Fruit fly (Drosophila melanogaster) whole organism, prepupa: ENCODE measurements around the gene amos.
A peak's percentile ranks its signal among the peaks of the same experiment; 100 is the strongest.

Experiments used
- Blimp-1 ChIP-seq: fragments of 200-800 bp; sonication (Bioruptor generic); optimal IDR thresholded peaks from 3 replicates; lab custom pipeline; 2017; ENCODE audit warnings: missing biosample characterization, missing genetic modification characterization, mild to moderate bottlenecking, moderate library complexity, missing genetic modification reagents
- CG10631 ChIP-seq: fragments of 200-800 bp; sonication (Bioruptor generic); optimal IDR thresholded peaks from 2 replicates; lab custom pipeline; 2016; ENCODE audit warnings: missing biosample characterization, missing genetic modification characterization
- CG11294 ChIP-seq: fragments of 200-800 bp; sonication (Bioruptor generic); IDR thresholded peaks from 2 replicates; pipeline ENCODE4 v1.3.6; 2022; ENCODE audit warnings: missing biosample characterization, missing genetic modification characterization
- CG11762 ChIP-seq: fragments of 200-800 bp; sonication (Bioruptor generic); optimal IDR thresholded peaks from 3 replicates; lab custom pipeline; 2016; ENCODE audit warnings: missing biosample characterization, missing genetic modification characterization; ENCODE audit not compliant: insufficient read depth
- CG1621 ChIP-seq: fragments of 200-800 bp; sonication (Bioruptor generic); optimal IDR thresholded peaks from 3 replicates; lab custom pipeline; 2018; ENCODE audit warnings: missing biosample characterization, mild to moderate bottlenecking, missing genetic modification characterization
- CG3032 ChIP-seq: fragments of 200-800 bp; optimal IDR thresholded peaks from 2 replicates; lab custom pipeline; 2019; ENCODE audit warnings: missing biosample characterization, mild to moderate bottlenecking, missing genetic modification characterization, moderate library complexity
- CG31627 ChIP-seq: fragments of 200-800 bp; sonication (Bioruptor generic); optimal IDR thresholded peaks from 3 replicates; lab custom pipeline; 2016; ENCODE audit warnings: missing biosample characterization, missing genetic modification characterization
- CG34406 ChIP-seq: fragments of 200-800 bp; sonication (Bioruptor generic); optimal IDR thresholded peaks from 3 replicates; lab custom pipeline; 2016; ENCODE audit warnings: missing biosample characterization, missing genetic modification characterization
- CG3919 ChIP-seq: fragments of 200-800 bp; sonication (Bioruptor generic); optimal IDR thresholded peaks from 3 replicates; lab custom pipeline; 2016; ENCODE audit warnings: missing biosample characterization, missing genetic modification characterization
- CG6163 ChIP-seq: fragments of 200-800 bp; sonication (Bioruptor generic); IDR thresholded peaks from 3 replicates; pipeline ENCODE4 v1.3.6; 2022; ENCODE audit warnings: missing biosample characterization, missing genetic modification characterization
- CG6276 ChIP-seq: fragments of 200-800 bp; sonication (Bioruptor generic); optimal IDR thresholded peaks from 2 replicates; lab custom pipeline; 2017; ENCODE audit warnings: missing biosample characterization, mild to moderate bottlenecking, missing genetic modification characterization
- CG6808 ChIP-seq: fragments of 200-800 bp; sonication (Bioruptor generic); optimal IDR thresholded peaks from 3 replicates; lab custom pipeline; 2017; ENCODE audit warnings: missing biosample characterization, missing genetic modification characterization, mild to moderate bottlenecking, moderate library complexity, missing genetic modification reagents
- CG7368 ChIP-seq: fragments of 200-800 bp; sonication (Bioruptor generic); optimal IDR thresholded peaks from 3 replicates; lab custom pipeline; 2016; ENCODE audit warnings: missing biosample characterization, missing genetic modification characterization
- CG8119 ChIP-seq: fragments of 200-800 bp; sonication (Bioruptor generic); IDR thresholded peaks from 3 replicates; pipeline ENCODE4 v1.3.6; 2022; ENCODE audit warnings: missing biosample characterization, missing genetic modification characterization
- CG9139 ChIP-seq: fragments of 200-800 bp; sonication (Bioruptor generic); optimal IDR thresholded peaks from 3 replicates; lab custom pipeline; 2017; ENCODE audit warnings: missing biosample characterization, mild to moderate bottlenecking, missing genetic modification characterization
- Eip75B ChIP-seq: fragments of 200-800 bp; sonication (Bioruptor generic); optimal IDR thresholded peaks from 3 replicates; lab custom pipeline; 2016; ENCODE audit warnings: missing biosample characterization, missing genetic modification characterization
- Eip78C ChIP-seq: fragments of 200-800 bp; sonication (Bioruptor generic); peaks from one replicate; lab custom pipeline; 2016; ENCODE audit warnings: missing biosample characterization, missing genetic modification characterization
- Eip93F ChIP-seq: fragments of 200-800 bp; sonication (Bioruptor generic); optimal IDR thresholded peaks from 2 replicates; lab custom pipeline; 2016; ENCODE audit warnings: missing biosample characterization, mild to moderate bottlenecking, missing genetic modification characterization
- Ets21C ChIP-seq: fragments of 200-800 bp; sonication (Bioruptor generic); optimal IDR thresholded peaks from 3 replicates; lab custom pipeline; 2016; ENCODE audit warnings: missing biosample characterization, missing genetic modification characterization
- Gug ChIP-seq: fragments of 200-800 bp; sonication (Bioruptor generic); IDR thresholded peaks from 2 replicates; pipeline ENCODE4 v1.3.6; 2022; ENCODE audit warnings: missing biosample characterization, missing genetic modification characterization
- Hr38 ChIP-seq: sonication (Bioruptor generic); optimal IDR thresholded peaks from 2 replicates; lab custom pipeline; 2016; ENCODE audit warnings: missing biosample characterization, missing genetic modification characterization
- Hr39 ChIP-seq: fragments of 200-800 bp; sonication (Bioruptor generic); optimal IDR thresholded peaks from 2 replicates; lab custom pipeline; 2016; ENCODE audit warnings: missing biosample characterization, missing genetic modification characterization
- Lpt ChIP-seq: fragments of 200-800 bp; sonication (Bioruptor generic); optimal IDR thresholded peaks from 3 replicates; lab custom pipeline; 2016; ENCODE audit warnings: missing biosample characterization, missing genetic modification characterization
- Met ChIP-seq: fragments of 200-800 bp; sonication (Bioruptor generic); optimal IDR thresholded peaks from 3 replicates; lab custom pipeline; 2016; ENCODE audit warnings: missing biosample characterization, missing genetic modification characterization
- OdsH ChIP-seq: fragments of 200-800 bp; sonication (Bioruptor generic); optimal IDR thresholded peaks from 3 replicates; lab custom pipeline; 2016; ENCODE audit warnings: missing biosample characterization, missing genetic modification characterization
- Smox ChIP-seq: fragments of 200-800 bp; sonication (Bioruptor generic); optimal IDR thresholded peaks from 3 replicates; lab custom pipeline; 2016; ENCODE audit warnings: missing biosample characterization, missing genetic modification characterization
- Sox14 ChIP-seq: fragments of 200-800 bp; sonication (Bioruptor generic); optimal IDR thresholded peaks from 3 replicates; lab custom pipeline; 2016; ENCODE audit warnings: missing biosample characterization, missing genetic modification characterization
- Sox15 ChIP-seq: fragments of 200-800 bp; sonication (Bioruptor generic); optimal IDR thresholded peaks from 3 replicates; lab custom pipeline; 2016; ENCODE audit warnings: missing biosample characterization, missing genetic modification characterization
- achi ChIP-seq: fragments of 200-800 bp; sonication (Bioruptor generic); optimal IDR thresholded peaks from 3 replicates; lab custom pipeline; 2016; ENCODE audit warnings: missing biosample characterization, missing genetic modification characterization
- acj6 ChIP-seq: fragments of 200-800 bp; sonication (Bioruptor generic); optimal IDR thresholded peaks from 3 replicates; lab custom pipeline; 2016; ENCODE audit warnings: missing biosample characterization, missing genetic modification characterization
- cyc ChIP-seq: fragments of 200-800 bp; sonication (Bioruptor generic); optimal IDR thresholded peaks from 3 replicates; lab custom pipeline; 2016; ENCODE audit warnings: missing biosample characterization, missing genetic modification characterization
- dac ChIP-seq: fragments of 200-800 bp; sonication (Bioruptor generic); optimal IDR thresholded peaks from 2 replicates; lab custom pipeline; 2017; ENCODE audit warnings: missing biosample characterization, mild to moderate bottlenecking, missing genetic modification characterization
- dsx ChIP-seq: fragments of 200-800 bp; optimal IDR thresholded peaks from 3 replicates; lab custom pipeline; 2019; ENCODE audit warnings: missing biosample characterization, mild to moderate bottlenecking, missing genetic modification characterization, moderate library complexity; ENCODE audit not compliant: poor library complexity, severe bottlenecking
- eg ChIP-seq: fragments of 200-800 bp; sonication (Bioruptor generic); IDR thresholded peaks from 3 replicates; pipeline ENCODE4 v1.3.6; 2022; ENCODE audit warnings: missing biosample characterization, missing genetic modification characterization
- esn ChIP-seq: fragments of 200-800 bp; sonication (Bioruptor generic); optimal IDR thresholded peaks from 2 replicates; lab custom pipeline; 2016; ENCODE audit warnings: missing biosample characterization, mild to moderate bottlenecking, missing genetic modification characterization, moderate library complexity
- fd85E ChIP-seq: fragments of 200-800 bp; sonication (Bioruptor generic); optimal IDR thresholded peaks from 3 replicates; lab custom pipeline; 2016; ENCODE audit warnings: missing biosample characterization, missing genetic modification characterization
- fkh ChIP-seq: fragments of 200-800 bp; sonication (Bioruptor generic); optimal IDR thresholded peaks from 3 replicates; lab custom pipeline; 2017; ENCODE audit warnings: missing biosample characterization, mild to moderate bottlenecking, missing genetic modification characterization, moderate library complexity
- lz ChIP-seq: fragments of 200-800 bp; sonication (Bioruptor generic); optimal IDR thresholded peaks from 3 replicates; lab custom pipeline; 2016; ENCODE audit warnings: missing biosample characterization, missing genetic modification characterization
- net ChIP-seq: fragments of 200-800 bp; sonication (Bioruptor generic); optimal IDR thresholded peaks from 3 replicates; lab custom pipeline; 2016; ENCODE audit warnings: missing biosample characterization, missing genetic modification characterization
- pdm3 ChIP-seq: fragments of 200-800 bp; sonication (Bioruptor generic); optimal IDR thresholded peaks from 3 replicates; lab custom pipeline; 2016; ENCODE audit warnings: missing biosample characterization, missing genetic modification characterization
- salr ChIP-seq, 2 experiments: fragments of 200-800 bp; sonication (Bioruptor generic); optimal IDR thresholded peaks; 3 replicates each; lab custom pipeline; 2016 to 2018; ENCODE audit warnings: missing biosample characterization in 2 of 2, missing genetic modification characterization in 2 of 2, mild to moderate bottlenecking in 1 of 2
- spab ChIP-seq: fragments of 200-800 bp; sonication (Bioruptor generic); optimal IDR thresholded peaks from 2 replicates; lab custom pipeline; 2017; ENCODE audit warnings: missing biosample characterization, mild to moderate bottlenecking, missing genetic modification characterization, missing genetic modification reagents
- ss ChIP-seq, 2 experiments: fragments of 200-800 bp; sonication (Bioruptor generic); optimal IDR thresholded peaks; 2 replicates in 1 of 2; 3 replicates in 1 of 2; lab custom pipeline; 2017 to 2018; ENCODE audit warnings: mild to moderate bottlenecking in 2 of 2, missing biosample characterization in 2 of 2, missing genetic modification characterization in 2 of 2, moderate library complexity in 1 of 2
- svp ChIP-seq: fragments of 200-800 bp; sonication (Bioruptor generic); peaks from one replicate; lab custom pipeline; 2016; ENCODE audit warnings: missing biosample characterization, missing genetic modification characterization
- topi ChIP-seq: fragments of 200-800 bp; sonication (Bioruptor generic); optimal IDR thresholded peaks from 3 replicates; lab custom pipeline; 2016; ENCODE audit warnings: missing biosample characterization, missing genetic modification characterization

Gene amos

dm6 chr2L:18621357-18622211 lies 24.9 kb upstream of the amos start (continued):
- TF ChIP-seq CG3919 (GFP tag; lab: Kevin White, UChicago) (peak; percentile 82), cyc (peak; percentile 86), fkh (GFP tag; lab: Kevin White, UChicago) (peak; percentile 97), Gug (GFP tag; lab: Robert Waterston, UW) (peak; percentile 39), dsx (peak; percentile 70), ss (GFP tag; optimal IDR thresholded peaks at IDR 0.05; lab: Kevin White, UChicago) (peak; percentile 40 to 56), CG6276 (peak; percentile 40), Ets21C (peak; percentile 82), CG1621 (tag; lab: Kevin White, UChicago) (peak; percentile 58), Blimp-1 (GFP tag; lab: Kevin White, UChicago) (peak; percentile 60), dac (GFP tag; lab: Kevin White, UChicago) (no peak), Hr39 (GFP tag; lab: Kevin White, UChicago) (peak; percentile 86), fd85E (GFP tag; lab: Kevin White, UChicago) (peak; percentile 53), pdm3 (peak; percentile 80), Hr38 (GFP tag; lab: Kevin White, UChicago) (no peak), CG11294 (no peak), OdsH (peak; percentile 84), Smox (GFP tag; lab: Kevin White, UChicago) (peak; percentile 89), Eip78C (GFP tag; lab: Kevin White, UChicago) (peak; percentile 96), Eip93F (GFP tag; lab: Kevin White, UChicago) (peak; percentile 71), Eip75B (GFP tag; lab: Kevin White, UChicago) (peak; percentile 68), CG34406 (peak; percentile 87)

- TF ChIP-seq fkh (GFP tag; lab: Kevin White, UChicago) (peak; percentile 1), dac (GFP tag; lab: Kevin White, UChicago) (no peak)
Observed at dm6 chr2L:18620153-18620552, 23.4 kb upstream of the amos start.

- peak; percentile 67 for TF ChIP-seq CG7368 (GFP tag; lab: Kevin White, UChicago)
- no peak for TF ChIP-seq Lpt (GFP tag; lab: Kevin White, UChicago)
- peak; percentile 57 for TF ChIP-seq Eip93F (GFP tag; lab: Kevin White, UChicago)
- TF ChIP-seq Hr38 (GFP tag; lab: Kevin White, UChicago) = no peak
- peak; percentile 86 for TF ChIP-seq CG6163
- peak; percentile 69 for TF ChIP-seq achi (GFP tag; lab: Kevin White, UChicago)
- no peak for TF ChIP-seq Met (GFP tag; lab: Kevin White, UChicago)
- TF ChIP-seq Sox15 (GFP tag; lab: Kevin White, UChicago) = no peak
- TF ChIP-seq CG9139 (GFP tag; lab: Kevin White, UChicago) = no peak
- TF ChIP-seq CG8119 (GFP tag; lab: Robert Waterston, UW) = peak; percentile 57; the same call in 1 of the 3 replicates
- 0 out of 2 replicates have a peak, but pooled peaks have one; percentile 22 for TF ChIP-seq CG11294
- TF ChIP-seq svp (GFP tag; lab: Kevin White, UChicago) = no peak
- TF ChIP-seq topi (GFP tag; lab: Kevin White, UChicago) = no peak
- TF ChIP-seq CG6808 (GFP tag; lab: Kevin White, UChicago) = peak; percentile 63
- TF ChIP-seq CG1621 (tag; lab: Kevin White, UChicago) = peak; percentile 44
- no peak for TF ChIP-seq Sox14 (GFP tag; lab: Kevin White, UChicago)
- TF ChIP-seq CG11762 (GFP tag; lab: Kevin White, UChicago) = peak; percentile 35
- TF ChIP-seq CG31627 (GFP tag; lab: Kevin White, UChicago) = peak; percentile 7
- peak; percentile 1 for TF ChIP-seq lz (GFP tag; lab: Kevin White, UChicago)
- no peak for TF ChIP-seq acj6 (GFP tag; lab: Kevin White, UChicago)
- peak; percentile 94 for TF ChIP-seq Eip78C (GFP tag; lab: Kevin White, UChicago)
- peak; percentile 53 for TF ChIP-seq esn (GFP tag; lab: Kevin White, UChicago)
- no peak for TF ChIP-seq Eip75B (GFP tag; lab: Kevin White, UChicago)
- TF ChIP-seq CG10631 (GFP tag; lab: Kevin White, UChicago) = no peak
- TF ChIP-seq Gug (GFP tag; lab: Robert Waterston, UW) = peak; percentile 34; the same call in 1 of the 2 replicates
- peak; percentile 86 for TF ChIP-seq eg (GFP tag; lab: Robert Waterston, UW)
- TF ChIP-seq net (GFP tag; lab: Kevin White, UChicago) = peak; percentile 71
- peak; percentile 64 for TF ChIP-seq fd85E (GFP tag; lab: Kevin White, UChicago)
- TF ChIP-seq spab (GFP tag; lab: Kevin White, UChicago) = peak; percentile 53
- TF ChIP-seq dsx = peak; percentile 79
- TF ChIP-seq CG34406 = peak; percentile 61
- peak; percentile 10 for TF ChIP-seq fkh (GFP tag; lab: Kevin White, UChicago)
- no peak for TF ChIP-seq salr (GFP tag; optimal IDR thresholded peaks at IDR 0.05; lab: Kevin White, UChicago)
- peak; percentile 79 for TF ChIP-seq CG3032
Observed at dm6 chr2L:18617003-18617402, 20.3 kb upstream of the amos start, which contains the start of gene MESR3. Gene MESR3, plus strand, starts transcription at chr2L:18617256.
